Fruit fly (Drosophila melanogaster) whole organism, embryonic: ENCODE data around the gene CG31157.
A peak's percentile ranks its signal among the peaks of the same experiment; 100 is the strongest.

Source experiments
- Aef1 ChIP-seq: fragments of 200-800 bp; sonication (Bioruptor generic); IDR thresholded peaks from 3 replicates; pipeline ENCODE4 v1.3.6; 2022; ENCODE audit warnings: missing biosample characterization, missing genetic modification characterization
- BtbVII ChIP-seq: fragments of 200-800 bp; sonication (Bioruptor generic); optimal IDR thresholded peaks from 3 replicates; lab custom pipeline; 2017; ENCODE audit warnings: missing biosample characterization, mild to moderate bottlenecking, missing genetic modification characterization
- CG10543 ChIP-seq: fragments of 200-800 bp; sonication (Bioruptor generic); optimal IDR thresholded peaks from 3 replicates; lab custom pipeline; 2017; ENCODE audit warnings: missing biosample characterization, mild to moderate bottlenecking, missing genetic modification characterization, moderate library complexity
- CG11456 ChIP-seq: fragments of 200-800 bp; sonication (Bioruptor generic); IDR thresholded peaks from 3 replicates; pipeline ENCODE4 v1.3.6; 2022; ENCODE audit warnings: missing biosample characterization, missing genetic modification characterization
- CG11695 ChIP-seq: fragments of 200-800 bp; sonication (Bioruptor generic); IDR thresholded peaks from 3 replicates; pipeline ENCODE4 v1.3.6; 2022; ENCODE audit warnings: missing biosample characterization, missing genetic modification characterization
- CG12071 ChIP-seq: fragments of 200-800 bp; sonication (Bioruptor generic); optimal IDR thresholded peaks from 3 replicates; lab custom pipeline; 2018; ENCODE audit warnings: missing biosample characterization, mild to moderate bottlenecking, missing genetic modification characterization
- CG12769 ChIP-seq: fragments of 200-800 bp; sonication (Bioruptor generic); optimal IDR thresholded peaks from 2 replicates; lab custom pipeline; 2019; ENCODE audit warnings: missing biosample characterization, mild to moderate bottlenecking, missing genetic modification characterization, moderate library complexity
- CG15011 ChIP-seq: fragments of 200-800 bp; sonication (Bioruptor generic); optimal IDR thresholded peaks from 3 replicates; lab custom pipeline; 2018; ENCODE audit warnings: missing biosample characterization, mild to moderate bottlenecking, missing genetic modification characterization
- CG1603 ChIP-seq: fragments of 200-800 bp; sonication (Bioruptor generic); optimal IDR thresholded peaks from 2 replicates; lab custom pipeline; 2019; ENCODE audit warnings: missing biosample characterization, mild to moderate bottlenecking, missing genetic modification characterization, moderate library complexity
- CG17361 ChIP-seq: fragments of 200-800 bp; sonication (Bioruptor generic); IDR thresholded peaks from 3 replicates; pipeline ENCODE4 v1.3.6; 2022; ENCODE audit warnings: missing biosample characterization, missing genetic modification characterization
- CG17385 ChIP-seq: fragments of 200-800 bp; sonication (Bioruptor generic); optimal IDR thresholded peaks from 3 replicates; lab custom pipeline; 2018; ENCODE audit warnings: missing biosample characterization, mild to moderate bottlenecking, missing genetic modification characterization
- CG31365 ChIP-seq: fragments of 200-800 bp; sonication (Bioruptor generic); optimal IDR thresholded peaks from 2 replicates; lab custom pipeline; 2018; ENCODE audit warnings: missing biosample characterization, mild to moderate bottlenecking, missing genetic modification characterization
- CG32532 ChIP-seq: fragments of 200-800 bp; sonication (Bioruptor generic); IDR thresholded peaks from 2 replicates; pipeline ENCODE4 v1.3.6; 2022; ENCODE audit warnings: missing biosample characterization, missing genetic modification characterization
- CG34224 ChIP-seq: fragments of 200-800 bp; sonication (Bioruptor generic); IDR thresholded peaks from 3 replicates; pipeline ENCODE4 v1.3.6; 2022; ENCODE audit warnings: missing biosample characterization, missing genetic modification characterization; ENCODE audit not compliant: partially characterized antibody
- CG34422 ChIP-seq: fragments of 200-800 bp; sonication (Bioruptor generic); IDR thresholded peaks from 3 replicates; pipeline ENCODE4 v1.3.6; 2022; ENCODE audit warnings: missing biosample characterization, missing genetic modification characterization
- Dek ChIP-seq: fragments of 200-800 bp; sonication (Bioruptor generic); optimal IDR thresholded peaks from 3 replicates; lab custom pipeline; 2019; ENCODE audit warnings: missing biosample characterization, mild to moderate bottlenecking, missing genetic modification characterization, moderate library complexity
- Dfd ChIP-seq, 2 experiments: fragments of >200 bp; optimal IDR thresholded peaks; 2 replicates each; lab custom pipeline; 2017; ENCODE audit warnings: missing biosample characterization in 2 of 2, missing genetic modification characterization in 2 of 2
- Eip74EF ChIP-seq, 2 experiments: fragments of 200-800 bp in 1 of 2; fragments of >200 bp in 1 of 2; sonication (Bioruptor generic) in 1 of 2; optimal IDR thresholded peaks; 2 replicates each; lab custom pipeline; 2017 to 2019; ENCODE audit warnings: missing biosample characterization in 2 of 2, missing genetic modification characterization in 2 of 2, mild to moderate bottlenecking in 1 of 2, moderate library complexity in 1 of 2
- Fer2 ChIP-seq: fragments of 200-800 bp; sonication (Bioruptor generic); optimal IDR thresholded peaks from 2 replicates; lab custom pipeline; 2018; ENCODE audit warnings: missing biosample characterization, mild to moderate bottlenecking, missing genetic modification characterization, moderate library complexity
- GATAe ChIP-seq: fragments of 200-800 bp; sonication (Bioruptor generic); conservative IDR thresholded peaks from 2 replicates; pipeline ENCODE4 v1.3.6; 2022; ENCODE audit warnings: missing biosample characterization, missing genetic modification characterization
- HHEX ChIP-seq: fragments of 200-800 bp; sonication (Bioruptor generic); optimal IDR thresholded peaks from 3 replicates; lab custom pipeline; 2017; ENCODE audit warnings: missing biosample characterization, mild to moderate bottlenecking, missing genetic modification characterization, missing genetic modification reagents
- Hmr ChIP-seq: fragments of 200-800 bp; sonication (Bioruptor generic); optimal IDR thresholded peaks from 3 replicates; lab custom pipeline; 2017; ENCODE audit warnings: mild to moderate bottlenecking, missing biosample characterization, missing genetic modification reagents, missing genetic modification characterization
- Oaz ChIP-seq: fragments of 200-800 bp; sonication (Bioruptor generic); IDR thresholded peaks from 2 replicates; pipeline ENCODE4 v1.3.6; 2022; ENCODE audit warnings: missing biosample characterization, missing genetic modification characterization
- PHDP ChIP-seq: fragments of 200-800 bp; sonication (Bioruptor generic); optimal IDR thresholded peaks from 3 replicates; lab custom pipeline; 2018; ENCODE audit warnings: missing biosample characterization, mild to moderate bottlenecking, missing genetic modification characterization, moderate library complexity
- Ptx1 ChIP-seq: fragments of 200-800 bp; sonication (Bioruptor generic); IDR thresholded peaks from 2 replicates; pipeline ENCODE4 v1.3.6; 2022; ENCODE audit warnings: missing biosample characterization, missing genetic modification characterization
- Scr ChIP-seq: fragments of 200-800 bp; sonication (Bioruptor generic); IDR thresholded peaks from 2 replicates; pipeline ENCODE4 v1.3.6; 2022; ENCODE audit warnings: missing biosample characterization, missing genetic modification characterization; ENCODE audit not compliant: partially characterized antibody
- Trl ChIP-seq, 3 experiments: fragments of >200 bp in 2 of 3; fragments of 200-800 bp in 1 of 3; sonication (Bioruptor generic) in 1 of 3; optimal IDR thresholded peaks; 2 replicates in 1 of 3; 3 replicates in 2 of 3; lab custom pipeline; 2016 to 2017; ENCODE audit warnings: missing biosample characterization in 1 of 3, missing genetic modification characterization in 1 of 3
- abd-A ChIP-seq: fragments of 200-800 bp; sonication (Bioruptor generic); optimal IDR thresholded peaks from 3 replicates; lab custom pipeline; 2019; ENCODE audit warnings: missing biosample characterization, mild to moderate bottlenecking, missing genetic modification characterization, moderate library complexity
- amos ChIP-seq: fragments of 200-800 bp; sonication (Bioruptor generic); IDR thresholded peaks from 2 replicates; pipeline ENCODE4 v1.3.6; 2022; ENCODE audit warnings: missing biosample characterization, missing genetic modification characterization; ENCODE audit not compliant: partially characterized antibody
- bigmax ChIP-seq: fragments of 200-800 bp; sonication (Bioruptor generic); optimal IDR thresholded peaks from 2 replicates; lab custom pipeline; 2018; ENCODE audit warnings: missing biosample characterization, mild to moderate bottlenecking, missing genetic modification characterization
- caup ChIP-seq: fragments of 200-800 bp; sonication (Bioruptor generic); optimal IDR thresholded peaks from 3 replicates; lab custom pipeline; 2017; ENCODE audit warnings: missing biosample characterization, mild to moderate bottlenecking, missing genetic modification characterization, moderate library complexity; ENCODE audit not compliant: severe bottlenecking
- chinmo ChIP-seq: fragments of 200-800 bp; sonication (Bioruptor generic); IDR thresholded peaks from 4 replicates; pipeline ENCODE4 v1.3.6; 2022; ENCODE audit warnings: missing biosample characterization, missing genetic modification characterization; ENCODE audit not compliant: partially characterized antibody
- ci ChIP-seq: fragments of 200-800 bp; sonication (Bioruptor generic); IDR thresholded peaks from 3 replicates; pipeline ENCODE4 v1.3.6; 2022; ENCODE audit warnings: missing biosample characterization, missing genetic modification characterization
- cwo ChIP-seq: fragments of 200-800 bp; sonication (Bioruptor generic); optimal IDR thresholded peaks from 3 replicates; lab custom pipeline; 2017; ENCODE audit warnings: missing biosample characterization, missing genetic modification characterization, mild to moderate bottlenecking, moderate library complexity, missing genetic modification reagents
- exex ChIP-seq: fragments of 200-800 bp; sonication (Bioruptor generic); optimal IDR thresholded peaks from 4 replicates; lab custom pipeline; 2018; ENCODE audit warnings: missing biosample characterization, mild to moderate bottlenecking, missing genetic modification characterization, moderate library complexity
- fd64A ChIP-seq: fragments of 200-800 bp; sonication (Bioruptor generic); optimal IDR thresholded peaks from 3 replicates; lab custom pipeline; 2018; ENCODE audit warnings: missing biosample characterization, mild to moderate bottlenecking, missing genetic modification characterization
- ftz-f1 ChIP-seq: fragments of 200-800 bp; sonication (Bioruptor generic); optimal IDR thresholded peaks from 2 replicates; lab custom pipeline; 2016; ENCODE audit warnings: missing biosample characterization, missing genetic modification characterization
- grn ChIP-seq: fragments of 200-800 bp; sonication (Bioruptor generic); optimal IDR thresholded peaks from 3 replicates; lab custom pipeline; 2017; ENCODE audit warnings: missing biosample characterization, missing genetic modification characterization
- hkb ChIP-seq, 2 experiments: fragments of 200-800 bp in 1 of 2; fragments of >200 bp in 1 of 2; sonication (Bioruptor generic) in 1 of 2; IDR thresholded peaks in 1 of 2; optimal IDR thresholded peaks in 1 of 2; 2 replicates each; pipeline versions ENCODE4 v1.3.6 to Lab custom; 2017 to 2022; ENCODE audit warnings: missing biosample characterization in 1 of 2, missing genetic modification characterization in 1 of 2
- kay ChIP-seq: fragments of 200-800 bp; sonication (Bioruptor generic); optimal IDR thresholded peaks from 2 replicates; lab custom pipeline; 2016; ENCODE audit warnings: missing biosample characterization, missing genetic modification characterization
- lbe ChIP-seq: fragments of 200-800 bp; sonication (Bioruptor generic); optimal IDR thresholded peaks from 2 replicates; lab custom pipeline; 2016; ENCODE audit warnings: missing biosample characterization, mild to moderate bottlenecking, missing genetic modification characterization
- mirr ChIP-seq: fragments of 200-800 bp; sonication (Bioruptor generic); optimal IDR thresholded peaks from 3 replicates; lab custom pipeline; 2018; ENCODE audit warnings: missing biosample characterization, mild to moderate bottlenecking, missing genetic modification characterization
- otp ChIP-seq: fragments of 200-800 bp; sonication (Bioruptor generic); IDR thresholded peaks from 3 replicates; pipeline ENCODE4, ENCODE4 v1.3.6; 2022; ENCODE audit warnings: missing biosample characterization, missing genetic modification characterization
- pho ChIP-seq: fragments of 200-800 bp; sonication (Bioruptor generic); optimal IDR thresholded peaks from 2 replicates; lab custom pipeline; 2016; ENCODE audit warnings: missing biosample characterization, missing genetic modification characterization
- run ChIP-seq: fragments of 200-800 bp; sonication (Bioruptor generic); optimal IDR thresholded peaks from 3 replicates; lab custom pipeline; 2018; ENCODE audit warnings: missing biosample characterization, mild to moderate bottlenecking, missing genetic modification characterization
- salm ChIP-seq: fragments of 200-800 bp; sonication (Bioruptor generic); optimal IDR thresholded peaks from 2 replicates; lab custom pipeline; 2018; ENCODE audit warnings: missing biosample characterization, mild to moderate bottlenecking, missing genetic modification characterization
- vvl ChIP-seq: fragments of 200-800 bp; sonication (Bioruptor generic); IDR thresholded peaks from 2 replicates; pipeline ENCODE4 v1.3.6; 2022; ENCODE audit warnings: missing biosample characterization, missing genetic modification characterization

CG31157 gene

dm6 chr3R:13051298-13051723 lies 3.8 kb downstream of the CG31157 start, which contains the start of gene CG7966 (continued):
- TF ChIP-seq otp (0 out of 3 replicates have a peak, but pooled peaks have one; percentile 41), CG34422 (GFP tag; lab: Robert Waterston, UW) (peak; percentile 47; the same call in 1 of the 3 replicates), Hmr (GFP tag; lab: Kevin White, UChicago) (peak; percentile 36), Fer2 (tag; lab: Kevin White, UChicago) (no peak), CG31365 (peak; percentile 27), Dek (tag; lab: Kevin White, UChicago) (peak; percentile 46), Dfd (GFP tag; optimal IDR thresholded peaks at IDR 0.05; lab: Kevin White, UChicago) (no peak), ci (GFP tag; lab: Robert Waterston, UW) (no peak; the same call in 2 of the 3 replicates), Oaz (GFP tag; lab: Robert Waterston, UW) (no peak), run (tag; lab: Kevin White, UChicago) (no peak), bigmax (GFP tag; lab: Kevin White, UChicago) (peak; percentile 23), ftz-f1 (GFP tag; lab: Kevin White, UChicago) (peak; percentile 66), chinmo (GFP tag; lab: Robert Waterston, UW) (peak; percentile 58; the same call in 1 of the 4 replicates), CG17385 (GFP tag; lab: Kevin White, UChicago) (peak; percentile 19), CG12769 (tag; lab: Kevin White, UChicago) (no peak), abd-A (no peak), amos (peak; percentile 26; the same call in 1 of the 2 replicates), CG15011 (GFP tag; lab: Kevin White, UChicago) (no peak), Trl (optimal IDR thresholded peaks at IDR 0.05; lab: Kevin White, UChicago) (peak; percentile 65 to 81), Trl (GFP tag; optimal IDR thresholded peaks at IDR 0.05; lab: Kevin White, UChicago) (no peak), exex (tag; lab: Kevin White, UChicago) (peak; percentile 87), CG10543 (GFP tag; lab: Kevin White, UChicago) (peak; percentile 5), PHDP (tag; lab: Kevin White, UChicago) (peak; percentile 31), caup (GFP tag; lab: Kevin White, UChicago) (peak; percentile 63), Ptx1 (GFP tag; lab: Robert Waterston, UW) (no peak), CG34224 (peak; percentile 14; the same call in 2 of the 3 replicates), mirr (peak; percentile 85), cwo (GFP tag; lab: Kevin White, UChicago) (peak; percentile 33), BtbVII (peak; percentile 2), CG17361 (GFP tag; lab: Robert Waterston, UW) (0 out of 3 replicates have a peak, but pooled peaks have one; percentile 6), Aef1 (GFP tag; lab: Robert Waterston, UW) (no peak), vvl (peak; percentile 51; the same call in 1 of the 2 replicates), CG12071 (GFP tag; lab: Kevin White, UChicago) (peak; percentile 10), CG11695 (GFP tag; lab: Robert Waterston, UW) (peak; percentile 76), GATAe (GFP tag; lab: Robert Waterston, UW) (peak; percentile 16; the same call in 1 of the 2 replicates), Scr (GFP tag; lab: Robert Waterston, UW) (no peak), Eip74EF (GFP tag; optimal IDR thresholded peaks at IDR 0.05; lab: Kevin White, UChicago) (peak in 1 of 2 experiments; percentile 47), CG11456 (0 out of 3 replicates have a peak, but pooled peaks have one; percentile 30), kay (GFP tag; lab: Kevin White, UChicago) (peak; percentile 44), HHEX (GFP tag; lab: Kevin White, UChicago) (peak; percentile 7), CG32532 (GFP tag; lab: Robert Waterston, UW) (peak; percentile 38; the same call in 1 of the 2 replicates), salm (tag; lab: Kevin White, UChicago) (peak; percentile 10), hkb (optimal IDR thresholded peaks at IDR 0.05; lab: Kevin White, UChicago) (no peak), hkb (GFP tag; IDR thresholded peaks at IDR 0.05; lab: Robert Waterston, UW) (0 out of 2 replicates have a peak, but pooled peaks have one; percentile 49), grn (GFP tag; lab: Kevin White, UChicago) (peak; percentile 97), CG1603 (tag; lab: Kevin White, UChicago) (no peak), pho (GFP tag; lab: Kevin White, UChicago) (peak; percentile 15), fd64A (GFP tag; lab: Kevin White, UChicago) (peak; percentile 32), lbe (GFP tag; lab: Kevin White, UChicago) (peak; percentile 52)
